Worm (Caenorhabditis elegans): Measurements from ENCODE around the gene sup-12.

- TF ChIP-seq W03F9.2 (tag; optimal IDR thresholded peaks at IDR 0.05) = no peak
- no peak for TF ChIP-seq him-1 (tag; optimal IDR thresholded peaks at IDR 0.05)
These were observed 12.6 kb downstream of the sup-12 start, which contains the start of gene T22B2.3 for ce11 chrX:3917013-3917412.

All from whole organism, L4/young adult.